Fruit fly (Drosophila melanogaster) whole organism, embryonic: ENCODE data around the gene CG43184.

Experiments used
- Aef1 ChIP-seq: fragments of 200-800 bp; sonication (Bioruptor generic); IDR thresholded peaks from 3 replicates; pipeline ENCODE4 v1.3.6; 2022; ENCODE audit warnings: missing biosample characterization, missing genetic modification characterization
- B-H2 ChIP-seq: fragments of 200-800 bp; sonication (Bioruptor generic); optimal IDR thresholded peaks from 2 replicates; lab custom pipeline; 2018; ENCODE audit warnings: missing biosample characterization, mild to moderate bottlenecking, missing genetic modification characterization
- CG10321 ChIP-seq: fragments of 200-800 bp; sonication (Bioruptor generic); IDR thresholded peaks from 2 replicates; pipeline ENCODE4 v1.3.6; 2022; ENCODE audit warnings: missing biosample characterization, missing genetic modification characterization
- CG10543 ChIP-seq: fragments of 200-800 bp; sonication (Bioruptor generic); optimal IDR thresholded peaks from 3 replicates; lab custom pipeline; 2017; ENCODE audit warnings: missing biosample characterization, mild to moderate bottlenecking, missing genetic modification characterization, moderate library complexity
- CG10565 ChIP-seq: fragments of 200-800 bp; sonication (Bioruptor generic); optimal IDR thresholded peaks from 3 replicates; lab custom pipeline; 2016; ENCODE audit warnings: missing biosample characterization, mild to moderate bottlenecking, missing genetic modification characterization
- CG11247 ChIP-seq: fragments of 200-800 bp; sonication (Bioruptor generic); IDR thresholded peaks from 2 replicates; pipeline ENCODE4 v1.3.6; 2022; ENCODE audit warnings: missing biosample characterization, missing genetic modification characterization
- CG12942 ChIP-seq: fragments of 200-800 bp; sonication (Bioruptor generic); optimal IDR thresholded peaks from 3 replicates; lab custom pipeline; 2016; ENCODE audit warnings: missing biosample characterization, missing genetic modification characterization
- CG15269 ChIP-seq: fragments of 200-800 bp; sonication (Bioruptor generic); optimal IDR thresholded peaks from 2 replicates; lab custom pipeline; 2018; ENCODE audit warnings: missing biosample characterization, mild to moderate bottlenecking, missing genetic modification characterization, moderate library complexity
- CG15479 ChIP-seq: fragments of 200-800 bp; sonication (Bioruptor generic); optimal IDR thresholded peaks from 3 replicates; lab custom pipeline; 2019; ENCODE audit warnings: missing biosample characterization, mild to moderate bottlenecking, missing genetic modification characterization, moderate library complexity
- CG1602 ChIP-seq: fragments of 200-800 bp; sonication (Bioruptor generic); optimal IDR thresholded peaks from 3 replicates; lab custom pipeline; 2016; ENCODE audit warnings: missing biosample characterization, missing genetic modification characterization
- CG16779 ChIP-seq: fragments of 200-800 bp; sonication (Bioruptor generic); IDR thresholded peaks from 2 replicates; pipeline ENCODE4 v1.3.6; 2022; ENCODE audit warnings: missing biosample characterization, missing genetic modification characterization
- CG17568 ChIP-seq: fragments of 200-800 bp; sonication (Bioruptor generic); optimal IDR thresholded peaks from 2 replicates; lab custom pipeline; 2018; ENCODE audit warnings: missing biosample characterization, mild to moderate bottlenecking, missing genetic modification characterization, moderate library complexity
- CG2202 ChIP-seq: fragments of 200-800 bp; sonication (Bioruptor generic); optimal IDR thresholded peaks from 2 replicates; lab custom pipeline; 2018; ENCODE audit warnings: missing biosample characterization, mild to moderate bottlenecking, missing genetic modification characterization
- CG2889 ChIP-seq: fragments of 200-800 bp; sonication (Bioruptor generic); IDR thresholded peaks from 3 replicates; pipeline ENCODE4 v1.3.6; 2022; ENCODE audit warnings: missing biosample characterization, missing genetic modification characterization
- CG3726 ChIP-seq: fragments of 200-800 bp; sonication (Bioruptor generic); IDR thresholded peaks from 3 replicates; pipeline ENCODE4, ENCODE4 v1.3.6; 2022; ENCODE audit warnings: missing biosample characterization, missing genetic modification characterization
- CG6254 ChIP-seq: fragments of 200-800 bp; sonication (Bioruptor generic); optimal IDR thresholded peaks from 3 replicates; lab custom pipeline; 2017; ENCODE audit warnings: mild to moderate bottlenecking, missing biosample characterization, missing genetic modification reagents, missing genetic modification characterization
- CG6683 ChIP-seq: fragments of 200-800 bp; sonication (Bioruptor generic); optimal IDR thresholded peaks from 2 replicates; lab custom pipeline; 2017; ENCODE audit warnings: missing biosample characterization, mild to moderate bottlenecking, missing genetic modification characterization, missing genetic modification reagents
- CG7839 ChIP-seq: fragments of 200-800 bp; sonication (Bioruptor generic); optimal IDR thresholded peaks from 3 replicates; lab custom pipeline; 2018; ENCODE audit warnings: missing biosample characterization, mild to moderate bottlenecking, missing genetic modification characterization, moderate library complexity
- CG8089 ChIP-seq: fragments of 200-800 bp; sonication (Bioruptor generic); optimal IDR thresholded peaks from 3 replicates; lab custom pipeline; 2016; ENCODE audit warnings: missing biosample characterization, missing genetic modification characterization
- CTCF ChIP-seq: fragments of 200-800 bp; sonication (Bioruptor generic); optimal IDR thresholded peaks from 2 replicates; lab custom pipeline; 2017; ENCODE audit warnings: missing biosample characterization, mild to moderate bottlenecking, missing genetic modification characterization, moderate library complexity
- Doc2 ChIP-seq: fragments of 200-800 bp; sonication (Bioruptor generic); IDR thresholded peaks from 2 replicates; pipeline ENCODE4 v1.3.6; 2022; ENCODE audit warnings: missing biosample characterization, missing genetic modification characterization
- Dp ChIP-seq: fragments of 200-800 bp; sonication (Bioruptor generic); optimal IDR thresholded peaks from 2 replicates; lab custom pipeline; 2018; ENCODE audit warnings: missing biosample characterization, mild to moderate bottlenecking, missing genetic modification characterization, moderate library complexity
- Dref ChIP-seq: fragments of 200-800 bp; sonication (Bioruptor generic); IDR thresholded peaks from 2 replicates; pipeline ENCODE4 v1.3.6; 2022; ENCODE audit warnings: missing biosample characterization, missing genetic modification characterization
- Ets65A ChIP-seq: fragments of 200-800 bp; sonication (Bioruptor generic); peaks from one replicate; lab custom pipeline; 2016; ENCODE audit warnings: missing biosample characterization, missing genetic modification characterization
- HmgD ChIP-seq: fragments of 200-800 bp; sonication (Bioruptor generic); optimal IDR thresholded peaks from 3 replicates; lab custom pipeline; 2016; ENCODE audit warnings: missing biosample characterization, missing genetic modification characterization
- Jarid2 ChIP-seq: fragments of 200-800 bp; sonication (Bioruptor generic); optimal IDR thresholded peaks from 3 replicates; lab custom pipeline; 2017; ENCODE audit warnings: mild to moderate bottlenecking, missing biosample characterization, missing genetic modification reagents, missing genetic modification characterization
- MBD-R2 ChIP-seq: fragments of 200-800 bp; sonication (Bioruptor generic); IDR thresholded peaks from 2 replicates; pipeline ENCODE4 v1.3.6; 2022; ENCODE audit warnings: missing biosample characterization, missing genetic modification characterization
- MTF-1 ChIP-seq: fragments of 200-800 bp; sonication (Bioruptor generic); optimal IDR thresholded peaks from 2 replicates; lab custom pipeline; 2018; ENCODE audit warnings: missing biosample characterization, mild to moderate bottlenecking, missing genetic modification characterization, borderline replicate concordance
- NC2β ChIP-seq: fragments of 200-800 bp; sonication (Bioruptor generic); optimal IDR thresholded peaks from 2 replicates; lab custom pipeline; 2016; ENCODE audit warnings: missing biosample characterization, missing genetic modification characterization
- NfI ChIP-seq: fragments of 200-800 bp; sonication (Bioruptor generic); optimal IDR thresholded peaks from 3 replicates; lab custom pipeline; 2018; ENCODE audit warnings: missing biosample characterization, mild to moderate bottlenecking, missing genetic modification characterization, moderate library complexity
- Sox102F ChIP-seq: fragments of 200-800 bp; sonication (Bioruptor generic); optimal IDR thresholded peaks from 2 replicates; lab custom pipeline; 2018; ENCODE audit warnings: missing biosample characterization, mild to moderate bottlenecking, missing genetic modification characterization, moderate library complexity
- ac ChIP-seq: fragments of 200-800 bp; sonication (Bioruptor generic); optimal IDR thresholded peaks from 3 replicates; lab custom pipeline; 2017; ENCODE audit warnings: missing biosample characterization, mild to moderate bottlenecking, missing genetic modification characterization
- br ChIP-seq: fragments of >200 bp; optimal IDR thresholded peaks from 2 replicates; lab custom pipeline; 2017
- crol ChIP-seq: fragments of 200-800 bp; sonication (Bioruptor generic); IDR thresholded peaks from 2 replicates; pipeline ENCODE4 v1.3.6; 2022; ENCODE audit warnings: missing biosample characterization, missing genetic modification characterization
- dimm ChIP-seq: fragments of 200-800 bp; sonication (Bioruptor generic); IDR thresholded peaks from 2 replicates; pipeline ENCODE4 v1.3.6; 2022; ENCODE audit warnings: missing biosample characterization, missing genetic modification characterization
- emc ChIP-seq: fragments of 200-800 bp; sonication (Bioruptor generic); optimal IDR thresholded peaks from 2 replicates; lab custom pipeline; 2016; ENCODE audit warnings: missing biosample characterization, missing genetic modification characterization
- fd102C ChIP-seq: fragments of 200-800 bp; sonication (Bioruptor generic); optimal IDR thresholded peaks from 2 replicates; lab custom pipeline; 2018; ENCODE audit warnings: missing biosample characterization, mild to moderate bottlenecking, missing genetic modification characterization, moderate library complexity
- gfzf ChIP-seq: fragments of 200-800 bp; sonication (Bioruptor generic); optimal IDR thresholded peaks from 2 replicates; lab custom pipeline; 2016; ENCODE audit warnings: missing biosample characterization, mild to moderate bottlenecking, missing genetic modification characterization, moderate library complexity
- grau ChIP-seq: fragments of 200-800 bp; optimal IDR thresholded peaks from 3 replicates; lab custom pipeline; 2019; ENCODE audit warnings: missing biosample characterization, mild to moderate bottlenecking, missing genetic modification characterization, moderate library complexity
- h ChIP-seq: fragments of >200 bp; optimal IDR thresholded peaks from 2 replicates; lab custom pipeline; 2017
- lab ChIP-seq: fragments of 200-800 bp; sonication (Bioruptor generic); optimal IDR thresholded peaks from 3 replicates; lab custom pipeline; 2017; ENCODE audit warnings: missing biosample characterization, missing genetic modification characterization, mild to moderate bottlenecking, moderate library complexity, missing genetic modification reagents
- org-1 ChIP-seq: fragments of 200-800 bp; sonication (Bioruptor generic); optimal IDR thresholded peaks from 2 replicates; lab custom pipeline; 2017; ENCODE audit warnings: missing biosample characterization, missing genetic modification characterization
- otp ChIP-seq: fragments of 200-800 bp; sonication (Bioruptor generic); IDR thresholded peaks from 3 replicates; pipeline ENCODE4, ENCODE4 v1.3.6; 2022; ENCODE audit warnings: missing biosample characterization, missing genetic modification characterization
- pb ChIP-seq: fragments of 200-800 bp; sonication (Bioruptor generic); optimal IDR thresholded peaks from 3 replicates; lab custom pipeline; 2016; ENCODE audit warnings: missing biosample characterization, missing genetic modification characterization
- peb ChIP-seq: fragments of 200-800 bp; sonication (Bioruptor generic); IDR thresholded peaks from 2 replicates; pipeline ENCODE4 v1.3.6; 2022; ENCODE audit warnings: missing biosample characterization, missing genetic modification characterization
- pfk ChIP-seq: fragments of 200-800 bp; sonication (Bioruptor generic); optimal IDR thresholded peaks from 2 replicates; lab custom pipeline; 2018; ENCODE audit warnings: missing biosample characterization, mild to moderate bottlenecking, missing genetic modification characterization, moderate library complexity
- sens ChIP-seq: fragments of 200-800 bp; sonication (Bioruptor generic); peaks from one replicate; lab custom pipeline; 2016; ENCODE audit warnings: missing biosample characterization, missing genetic modification characterization
- slou ChIP-seq: fragments of 200-800 bp; sonication (Bioruptor generic); optimal IDR thresholded peaks from 3 replicates; lab custom pipeline; 2016; ENCODE audit warnings: missing biosample characterization, missing genetic modification characterization
- ttk ChIP-seq: fragments of 200-800 bp; sonication (Bioruptor generic); IDR thresholded peaks from 2 replicates; pipeline ENCODE4 v2.1.2; 2022; ENCODE audit warnings: missing biosample characterization, missing genetic modification characterization
- usp ChIP-seq: fragments of >200 bp; optimal IDR thresholded peaks from 2 replicates; lab custom pipeline; 2017; ENCODE audit warnings: missing biosample characterization, missing genetic modification characterization

CG43184 gene

DNA sequence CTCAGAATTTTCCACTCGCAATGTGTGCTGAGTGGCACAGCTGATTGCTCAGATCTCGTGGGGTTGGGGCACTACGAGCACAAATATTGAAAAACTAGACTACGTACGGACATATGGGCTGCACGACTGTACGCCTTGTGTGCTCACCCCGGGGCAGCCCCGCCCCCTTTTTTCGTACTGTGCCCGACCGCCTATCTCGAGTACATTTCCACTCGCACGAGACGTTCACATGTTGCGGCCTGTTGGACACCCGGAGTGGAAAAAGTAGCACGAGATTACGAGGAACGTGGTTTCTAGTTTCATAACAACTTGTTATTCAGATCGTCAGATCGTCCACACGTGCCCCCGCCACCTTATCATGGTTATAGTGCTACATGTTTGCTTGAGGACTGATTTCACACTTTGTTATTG lies 25.8 kb downstream of the CG43184 start (continued):
- TF ChIP-seq B-H2 (GFP tag; lab: Kevin White, UChicago) (no peak), MTF-1 (GFP tag; lab: Kevin White, UChicago) (peak; percentile 22), Doc2 (GFP tag; lab: Robert Waterston, UW) (no peak), br (lab: Kevin White, UChicago) (no peak), CG16779 (no peak), ttk (GFP tag; lab: Robert Waterston, UW) (no peak), emc (GFP tag; lab: Kevin White, UChicago) (no peak), CG7839 (tag; lab: Kevin White, UChicago) (no peak), CG15269 (no peak), fd102C (no peak), CG11247 (GFP tag; lab: Robert Waterston, UW) (no peak), CG1602 (no peak), CG10321 (no peak), grau (no peak), lab (GFP tag; lab: Kevin White, UChicago) (no peak), CG10543 (GFP tag; lab: Kevin White, UChicago) (peak; percentile 61), pb (GFP tag; lab: Kevin White, UChicago) (no peak), otp (no peak), CG15479 (GFP tag; lab: Kevin White, UChicago) (peak; percentile 98), crol (GFP tag; lab: Robert Waterston, UW) (no peak; the same call in 1 of the 2 replicates), ac (GFP tag; lab: Kevin White, UChicago) (no peak), Sox102F (no peak), CG8089 (GFP tag; lab: Kevin White, UChicago) (no peak), org-1 (GFP tag; lab: Kevin White, UChicago) (no peak), slou (GFP tag; lab: Kevin White, UChicago) (no peak), Jarid2 (GFP tag; lab: Kevin White, UChicago) (no peak), CG3726 (no peak), usp (no peak), pfk (GFP tag; lab: Kevin White, UChicago) (no peak), NC2β (no peak), NfI (GFP tag; lab: Kevin White, UChicago) (no peak), CG6683 (GFP tag; lab: Kevin White, UChicago) (no peak), Dp (GFP tag; lab: Kevin White, UChicago) (no peak), CG10565 (GFP tag; lab: Kevin White, UChicago) (no peak), peb (GFP tag; lab: Robert Waterston, UW) (no peak), CG6254 (GFP tag; lab: Kevin White, UChicago) (peak; percentile 20), CG12942 (GFP tag; lab: Kevin White, UChicago) (no peak), dimm (no peak), Dref (GFP tag; lab: Robert Waterston, UW) (no peak)
- TF ChIP-seq, all 482 proteins: peak for 53

DNA sequence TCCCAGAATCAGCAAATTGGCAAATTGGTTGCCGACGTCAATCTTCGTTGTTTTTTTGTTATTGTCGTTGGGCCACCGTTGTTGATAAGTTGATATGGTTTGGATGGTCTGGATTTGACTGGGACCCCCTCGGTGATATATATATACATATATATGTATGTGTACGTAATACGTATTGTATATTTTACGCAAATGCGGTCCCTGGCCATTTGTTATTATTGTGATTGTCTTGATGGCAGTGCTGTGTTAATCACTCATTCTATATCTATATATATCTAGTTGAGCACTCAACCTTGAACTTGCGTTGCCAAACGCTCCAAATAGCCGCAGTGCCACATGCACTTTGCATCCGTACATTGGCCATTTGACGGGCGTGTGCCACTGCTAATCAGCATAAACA lies 27.0 kb downstream of the CG43184 start:
- TF ChIP-seq MBD-R2 (no peak), CG2202 (tag; lab: Kevin White, UChicago) (no peak), Ets65A (peak; percentile 86), HmgD (no peak), CTCF (GFP tag; lab: Kevin White, UChicago) (no peak), CG17568 (GFP tag; lab: Kevin White, UChicago) (no peak), h (lab: Kevin White, UChicago) (no peak), sens (peak; percentile 48), CG2889 (GFP tag; lab: Robert Waterston, UW) (no peak), gfzf (GFP tag; lab: Kevin White, UChicago) (no peak), Aef1 (GFP tag; lab: Robert Waterston, UW) (no peak)
